Fruit fly (Drosophila melanogaster) whole organism, wandering third instar larva: ENCODE measurements around the gene CG10638.
A peak's percentile ranks its signal among the peaks of the same experiment; 100 is the strongest.

Experiments
- Abd-B ChIP-seq: fragments of >200 bp; optimal IDR thresholded peaks from 2 replicates; lab custom pipeline; 2017; ENCODE audit warnings: missing biosample characterization, missing genetic modification characterization
- CG32264 ChIP-seq: fragments of 200-800 bp; sonication (Bioruptor generic); optimal IDR thresholded peaks from 2 replicates; lab custom pipeline; 2016; ENCODE audit warnings: missing biosample characterization, missing genetic modification characterization
- CG9705 ChIP-seq: fragments of 200-800 bp; sonication (Bioruptor generic); optimal IDR thresholded peaks from 2 replicates; lab custom pipeline; 2018; ENCODE audit warnings: missing biosample characterization, mild to moderate bottlenecking, missing genetic modification characterization
- CrebA ChIP-seq: fragments of 200-800 bp; sonication (Bioruptor generic); optimal IDR thresholded peaks from 2 replicates; lab custom pipeline; 2016; ENCODE audit warnings: missing biosample characterization, mild to moderate bottlenecking, missing genetic modification characterization, borderline replicate concordance
- Dfd ChIP-seq: fragments of >200 bp; optimal IDR thresholded peaks from 2 replicates; lab custom pipeline; 2017; ENCODE audit warnings: missing biosample characterization, missing genetic modification characterization
- Dif ChIP-seq: fragments of 200-275, 200-300 bp; sonication (Bioruptor generic); optimal IDR thresholded peaks from 2 replicates; lab custom pipeline; 2018; ENCODE audit warnings: missing biosample characterization, missing genetic modification characterization; ENCODE audit not compliant: partially characterized antibody
- GATAd ChIP-seq: sonication (Bioruptor generic); optimal IDR thresholded peaks from 2 replicates; lab custom pipeline; 2016; ENCODE audit warnings: missing biosample characterization, missing genetic modification characterization
- HLH106 ChIP-seq: fragments of 200-800 bp; optimal IDR thresholded peaks from 3 replicates; lab custom pipeline; 2019; ENCODE audit warnings: missing biosample characterization, mild to moderate bottlenecking, missing genetic modification characterization, moderate library complexity
- Hnf4 ChIP-seq: fragments of 200-800 bp; sonication (Bioruptor generic); optimal IDR thresholded peaks from 2 replicates; lab custom pipeline; 2016; ENCODE audit warnings: missing biosample characterization, mild to moderate bottlenecking, missing genetic modification characterization
- Hr78 ChIP-seq: fragments of >200 bp; optimal IDR thresholded peaks from 2 replicates; lab custom pipeline; 2017; ENCODE audit warnings: missing biosample characterization, missing genetic modification characterization
- Hr83 ChIP-seq: fragments of 200-300 bp; sonication (Bioruptor generic); optimal IDR thresholded peaks from 2 replicates; lab custom pipeline; 2016; ENCODE audit warnings: missing biosample characterization, mild to moderate bottlenecking, missing genetic modification characterization, moderate library complexity; ENCODE audit not compliant: poor library complexity, severe bottlenecking
- Jra ChIP-seq: sonication (Bioruptor generic); optimal IDR thresholded peaks from 2 replicates; lab custom pipeline; 2016; ENCODE audit warnings: missing biosample characterization, missing genetic modification characterization
- Mio ChIP-seq: sonication (Bioruptor generic); optimal IDR thresholded peaks from 2 replicates; lab custom pipeline; 2016; ENCODE audit warnings: missing biosample characterization, missing genetic modification characterization
- Myc ChIP-seq: fragments of >200 bp; optimal IDR thresholded peaks from 2 replicates; lab custom pipeline; 2017
- N ChIP-seq: fragments of >200 bp; optimal IDR thresholded peaks from 2 replicates; lab custom pipeline; 2018; ENCODE audit warnings: missing biosample characterization, missing external identifiers, missing genetic modification characterization
- OdsH ChIP-seq: fragments of 200-800 bp; sonication (Bioruptor generic); optimal IDR thresholded peaks from 2 replicates; lab custom pipeline; 2016; ENCODE audit warnings: missing biosample characterization, mild to moderate bottlenecking, missing genetic modification characterization
- Rel ChIP-seq, 2 experiments: fragments of 200-800 bp; sonication (Bioruptor generic) in 1 of 2; optimal IDR thresholded peaks; 2 replicates in 1 of 2; 3 replicates in 1 of 2; lab custom pipeline; 2016 to 2019; ENCODE audit warnings: mild to moderate bottlenecking in 2 of 2, missing biosample characterization in 2 of 2, missing genetic modification characterization in 2 of 2, moderate library complexity in 1 of 2
- Sp1 ChIP-seq: fragments of 200-800 bp; sonication (Bioruptor generic); optimal IDR thresholded peaks from 3 replicates; lab custom pipeline; 2019; ENCODE audit warnings: missing biosample characterization, mild to moderate bottlenecking, missing genetic modification characterization, moderate library complexity
- Vsx2 ChIP-seq: fragments of 200-300, 225-300 bp; sonication (Bioruptor generic); optimal IDR thresholded peaks from 2 replicates; lab custom pipeline; 2018; ENCODE audit warnings: missing biosample characterization, missing genetic modification characterization; ENCODE audit not compliant: partially characterized antibody
- br ChIP-seq: fragments of 200-800 bp; sonication (Bioruptor generic); optimal IDR thresholded peaks from 2 replicates; lab custom pipeline; 2016; ENCODE audit warnings: missing biosample characterization, missing genetic modification characterization
- brk ChIP-seq: fragments of 200-800 bp; sonication (Bioruptor generic); optimal IDR thresholded peaks from 2 replicates; lab custom pipeline; 2016; ENCODE audit warnings: missing biosample characterization, mild to moderate bottlenecking, missing genetic modification characterization
- dl ChIP-seq, 2 experiments: fragments of 175-275, 200-275 bp in 1 of 2; fragments of 200-275 bp in 1 of 2; sonication (Bioruptor generic); optimal IDR thresholded peaks; lab custom pipeline; 2018; ENCODE audit warnings: mild to moderate bottlenecking in 2 of 2, missing biosample characterization in 2 of 2, missing genetic modification characterization in 2 of 2, moderate library complexity in 2 of 2; ENCODE audit not compliant: partially characterized antibody in 2 of 2, insufficient read depth in 1 of 2
- dmrt93B ChIP-seq: fragments of 200-800 bp; sonication (Bioruptor generic); optimal IDR thresholded peaks from 2 replicates; lab custom pipeline; 2018; ENCODE audit warnings: missing biosample characterization, mild to moderate bottlenecking, missing genetic modification characterization
- dsf ChIP-seq: sonication (Bioruptor generic); optimal IDR thresholded peaks from 2 replicates; lab custom pipeline; 2016; ENCODE audit warnings: missing biosample characterization, missing genetic modification characterization, borderline replicate concordance
- ey ChIP-seq: fragments of 200-800 bp; sonication (Bioruptor generic); optimal IDR thresholded peaks from 2 replicates; lab custom pipeline; 2016; ENCODE audit warnings: missing biosample characterization, missing genetic modification characterization
- foxo ChIP-seq, 2 experiments: fragments of 200-800 bp; sonication (Bioruptor generic); optimal IDR thresholded peaks; 2 replicates in 1 of 2; 3 replicates in 1 of 2; lab custom pipeline; 2016 to 2017; ENCODE audit warnings: missing biosample characterization in 2 of 2, missing genetic modification characterization in 2 of 2
- fru ChIP-seq: fragments of 200-800 bp; sonication (Bioruptor generic); optimal IDR thresholded peaks from 3 replicates; lab custom pipeline; 2016; ENCODE audit warnings: missing biosample characterization, mild to moderate bottlenecking, missing genetic modification characterization
- h ChIP-seq: fragments of 200-800 bp; sonication (Bioruptor generic); optimal IDR thresholded peaks from 3 replicates; lab custom pipeline; 2016; ENCODE audit warnings: missing biosample characterization, mild to moderate bottlenecking, missing genetic modification characterization
- jim ChIP-seq: fragments of 175-275, 200-325 bp; sonication (Bioruptor generic); optimal IDR thresholded peaks from 2 replicates; lab custom pipeline; 2016; ENCODE audit warnings: missing biosample characterization, mild to moderate bottlenecking, missing genetic modification characterization
- lola ChIP-seq: fragments of >200 bp; optimal IDR thresholded peaks from 2 replicates; lab custom pipeline; 2017; ENCODE audit warnings: missing biosample characterization, missing genetic modification characterization
- pan ChIP-seq: fragments of >200 bp; optimal IDR thresholded peaks from 2 replicates; lab custom pipeline; 2017
- psq ChIP-seq: fragments of 200-800 bp; sonication (Bioruptor generic); optimal IDR thresholded peaks from 3 replicates; lab custom pipeline; 2017; ENCODE audit warnings: missing biosample characterization, mild to moderate bottlenecking, missing genetic modification characterization, moderate library complexity
- rgr ChIP-seq: fragments of 200-800 bp; sonication (Bioruptor generic); optimal IDR thresholded peaks from 3 replicates; lab custom pipeline; 2016; ENCODE audit warnings: missing biosample characterization, mild to moderate bottlenecking, missing genetic modification characterization
- sage ChIP-seq: fragments of 200-800 bp; sonication (Bioruptor generic); optimal IDR thresholded peaks from 2 replicates; lab custom pipeline; 2016; ENCODE audit warnings: missing biosample characterization, mild to moderate bottlenecking, missing genetic modification characterization
- sv ChIP-seq: fragments of 200-800 bp; sonication (Bioruptor generic); optimal IDR thresholded peaks from 3 replicates; lab custom pipeline; 2016; ENCODE audit warnings: missing biosample characterization, missing genetic modification characterization
- tai ChIP-seq: sonication (Bioruptor generic); optimal IDR thresholded peaks from 2 replicates; lab custom pipeline; 2016; ENCODE audit warnings: missing biosample characterization, missing genetic modification characterization
- usp ChIP-seq: fragments of >200 bp; optimal IDR thresholded peaks from 2 replicates; lab custom pipeline; 2017; ENCODE audit warnings: missing biosample characterization, missing genetic modification characterization
- woc ChIP-seq: sonication (Bioruptor generic); optimal IDR thresholded peaks from 2 replicates; lab custom pipeline; 2016; ENCODE audit warnings: missing biosample characterization, mild to moderate bottlenecking, missing genetic modification characterization

CG10638 gene

dm6 chr3L:12486175-12486574, 14.9 kb downstream of the CG10638 start:
- TF ChIP-seq sv (GFP tag; lab: Kevin White, UChicago) (no peak), Dfd (no peak), CrebA (no peak), rgr (no peak), Vsx2 (GFP tag; lab: Kevin White, UChicago) (no peak), dl (GFP tag; optimal IDR thresholded peaks at IDR 0.05; lab: Kevin White, UChicago; ENCODE audit: insufficient read depth in 1 of 2, partially characterized antibody in 2 of 2) (no peak), HLH106 (no peak), brk (GFP tag; lab: Kevin White, UChicago) (no peak), Sp1 (GFP tag; lab: Kevin White, UChicago) (no peak), CG32264 (GFP tag; lab: Kevin White, UChicago) (no peak), sage (GFP tag; lab: Kevin White, UChicago) (no peak), fru (GFP tag; lab: Kevin White, UChicago) (no peak), br (GFP tag; lab: Kevin White, UChicago) (no peak)

dm6 chr3L:12484948-12485347, 16.2 kb downstream of the CG10638 start, which contains the start of gene CG10663:
TSS of gene CG10663 (minus strand) at chr3L:12485035.
- TF ChIP-seq GATAd (GFP tag; lab: Kevin White, UChicago), result no peak
- TF ChIP-seq CG9705 (GFP tag; lab: Kevin White, UChicago), result no peak
- TF ChIP-seq lola, result no peak
- no peak for TF ChIP-seq br (GFP tag; lab: Kevin White, UChicago)
- TF ChIP-seq h (GFP tag; lab: Kevin White, UChicago), result no peak
- no peak for TF ChIP-seq N
- TF ChIP-seq Vsx2 (GFP tag; lab: Kevin White, UChicago), result no peak
- no peak for TF ChIP-seq Hr83 (GFP tag; lab: Kevin White, UChicago)
- no peak for TF ChIP-seq jim (GFP tag; lab: Kevin White, UChicago)
- no peak for TF ChIP-seq HLH106

dm6 chr3L:12484464-12484863, 16.6 kb downstream of the CG10638 start:
- no peak for TF ChIP-seq ey (GFP tag; lab: Kevin White, UChicago)
- TF ChIP-seq Sp1 (GFP tag; lab: Kevin White, UChicago), result no peak
- TF ChIP-seq Dfd, result no peak
- no peak for TF ChIP-seq Rel (GFP tag; optimal IDR thresholded peaks at IDR 0.05; lab: Kevin White, UChicago)
- TF ChIP-seq Rel (tag; optimal IDR thresholded peaks at IDR 0.05; lab: Kevin White, UChicago), result no peak
- TF ChIP-seq Vsx2 (GFP tag; lab: Kevin White, UChicago), result no peak
- no peak for TF ChIP-seq lola
- TF ChIP-seq brk (GFP tag; lab: Kevin White, UChicago), result no peak
- TF ChIP-seq CrebA, result no peak
- no peak for TF ChIP-seq foxo (GFP tag; optimal IDR thresholded peaks at IDR 0.05; lab: Kevin White, UChicago)
- no peak for TF ChIP-seq rgr
- TF ChIP-seq CG9705 (GFP tag; lab: Kevin White, UChicago), result no peak
- TF ChIP-seq woc (GFP tag; lab: Kevin White, UChicago), result no peak

dm6 chr3L:12482917-12483316, 18.2 kb downstream of the CG10638 start:
- TF ChIP-seq foxo (GFP tag; optimal IDR thresholded peaks at IDR 0.05; lab: Kevin White, UChicago) (peak in 1 of 2 experiments; percentile 16), Dfd (no peak), OdsH (no peak), fru (GFP tag; lab: Kevin White, UChicago) (peak; percentile 8), Abd-B (GFP tag; lab: Kevin White, UChicago) (no peak), N (no peak), tai (GFP tag; lab: Kevin White, UChicago) (no peak), Hr78 (GFP tag; lab: Kevin White, UChicago) (no peak), dl (GFP tag; optimal IDR thresholded peaks at IDR 0.05; lab: Kevin White, UChicago; ENCODE audit: insufficient read depth in 1 of 2, partially characterized antibody in 2 of 2) (no peak), CrebA (no peak), rgr (peak; percentile 21), Myc (lab: Kevin White, UChicago) (no peak), ey (GFP tag; lab: Kevin White, UChicago) (peak; percentile 13), dmrt93B (GFP tag; lab: Kevin White, UChicago) (no peak), Mio (GFP tag; lab: Kevin White, UChicago) (no peak), Jra (no peak), HLH106 (peak; percentile 16), Hr83 (GFP tag; lab: Kevin White, UChicago) (no peak), Sp1 (GFP tag; lab: Kevin White, UChicago) (no peak), woc (GFP tag; lab: Kevin White, UChicago) (no peak), GATAd (GFP tag; lab: Kevin White, UChicago) (no peak), CG32264 (GFP tag; lab: Kevin White, UChicago) (no peak), jim (GFP tag; lab: Kevin White, UChicago) (no peak), usp (GFP tag; lab: Kevin White, UChicago) (no peak), pan (lab: Kevin White, UChicago) (no peak), lola (no peak), brk (GFP tag; lab: Kevin White, UChicago) (no peak), sv (GFP tag; lab: Kevin White, UChicago) (peak; percentile 68), Vsx2 (GFP tag; lab: Kevin White, UChicago) (no peak), Dif (no peak), dsf (no peak), psq (peak; percentile 13), h (GFP tag; lab: Kevin White, UChicago) (peak; percentile 47), Hnf4 (GFP tag; lab: Kevin White, UChicago) (peak; percentile 14), sage (GFP tag; lab: Kevin White, UChicago) (no peak)
- TF ChIP-seq, all 38 proteins: peak for 9
